Fruit fly (Drosophila melanogaster) Kc167 (cell line): ENCODE data around the gene CG6345.

Experiments used
- Myc ChIP-seq: fragments of >200 bp; optimal IDR thresholded peaks from 2 replicates; lab custom pipeline; 2017; ENCODE audit warnings: missing external identifiers
- Sin3A ChIP-seq: fragments of >200 bp; optimal IDR thresholded peaks from 2 replicates; lab custom pipeline; 2018; ENCODE audit warnings: missing external identifiers
- h ChIP-seq: fragments of >200 bp; optimal IDR thresholded peaks from 3 replicates; lab custom pipeline; 2018; ENCODE audit warnings: missing external identifiers
- insv ChIP-seq: fragments of >200 bp; optimal IDR thresholded peaks from 3 replicates; lab custom pipeline; 2018; ENCODE audit warnings: missing external identifiers
- psq ChIP-seq: fragments of >200 bp; optimal IDR thresholded peaks from 2 replicates; lab custom pipeline; 2017; ENCODE audit warnings: missing external identifiers
- ttk ChIP-seq: sonication (Bioruptor generic); optimal IDR thresholded peaks from 2 replicates; lab custom pipeline; 2017; ENCODE audit warnings: missing external identifiers

CG6345 gene

dm6 chr3R:10415923-10416322, at the start of gene CG6345:
CG6345 (minus strand) TSS chr3R:10416046.
- no peak for TF ChIP-seq psq (lab: Kevin White, UChicago)
- peak; percentile 97 for TF ChIP-seq h

- no peak for TF ChIP-seq insv
- TF ChIP-seq Myc, result no peak
- TF ChIP-seq psq (lab: Kevin White, UChicago), result no peak
- TF ChIP-seq h, result no peak
- TF ChIP-seq Sin3A (lab: Kevin White, UChicago), result no peak
- no peak for TF ChIP-seq ttk (lab: Kevin White, UChicago)
These were observed 47.7 kb upstream of the CG6345 start for dm6 chr3R:10463548-10463947.

dm6 chr3R:10454909-10455308, 39.1 kb upstream of the CG6345 start:
- no peak for TF ChIP-seq Myc
- TF ChIP-seq insv, result no peak
- no peak for TF ChIP-seq h
- TF ChIP-seq psq (lab: Kevin White, UChicago), result no peak
- no peak for TF ChIP-seq ttk (lab: Kevin White, UChicago)
- no peak for TF ChIP-seq Sin3A (lab: Kevin White, UChicago)

dm6 chr3R:10448957-10449356, 33.1 kb upstream of the CG6345 start:
- no peak for TF ChIP-seq psq (lab: Kevin White, UChicago)
- no peak for TF ChIP-seq Sin3A (lab: Kevin White, UChicago)
- no peak for TF ChIP-seq insv
- no peak for TF ChIP-seq h
- no peak for TF ChIP-seq Myc

- TF ChIP-seq insv (no peak), Sin3A (lab: Kevin White, UChicago) (no peak), h (no peak)
These were observed 21.1 kb upstream of the CG6345 start for dm6 chr3R:10436989-10437388.

- no peak for TF ChIP-seq insv
- TF ChIP-seq psq (lab: Kevin White, UChicago), result no peak
- no peak for TF ChIP-seq Myc
- TF ChIP-seq h, result no peak
- no peak for TF ChIP-seq Sin3A (lab: Kevin White, UChicago)
- TF ChIP-seq ttk (lab: Kevin White, UChicago), result no peak
These were observed 18.6 kb upstream of the CG6345 start, which contains the start of gene Cyp12e1 for dm6 chr3R:10434489-10434888. Cyp12e1 (plus strand) TSS chr3R:10434789.

dm6 chr3R:10433408-10433980, 17.6 kb upstream of the CG6345 start:
- TF ChIP-seq psq (lab: Kevin White, UChicago), result no peak
- no peak for TF ChIP-seq h
- no peak for TF ChIP-seq insv
- TF ChIP-seq Sin3A (lab: Kevin White, UChicago), result no peak

dm6 chr3R:10431089-10431488, 15.2 kb upstream of the CG6345 start:
- TF ChIP-seq Sin3A (lab: Kevin White, UChicago) (no peak), ttk (lab: Kevin White, UChicago) (no peak), Myc (no peak), h (no peak), psq (lab: Kevin White, UChicago) (no peak), insv (no peak)

- TF ChIP-seq h (no peak), Myc (no peak), ttk (lab: Kevin White, UChicago) (no peak), Sin3A (lab: Kevin White, UChicago) (no peak)
These were observed 12.5 kb upstream of the CG6345 start, which contains the start of gene CG46270 for dm6 chr3R:10428324-10428723. CG46270 (minus strand) TSS chr3R:10428424.

dm6 chr3R:10421167-10421566, 5.3 kb upstream of the CG6345 start:
- no peak for TF ChIP-seq Myc
- no peak for TF ChIP-seq insv
- TF ChIP-seq psq (lab: Kevin White, UChicago), result no peak
- no peak for TF ChIP-seq h
- TF ChIP-seq ttk (lab: Kevin White, UChicago), result no peak
- TF ChIP-seq Sin3A (lab: Kevin White, UChicago), result no peak

- TF ChIP-seq h (no peak), insv (no peak), Sin3A (lab: Kevin White, UChicago) (no peak), psq (lab: Kevin White, UChicago) (no peak), ttk (lab: Kevin White, UChicago) (no peak), Myc (no peak)
These were observed 3.0 kb downstream of the CG6345 start, which contains the start of the genes Irp-1B and Rrp46 for dm6 chr3R:10412550-10413459. Irp-1B (minus strand) TSS chr3R:10412869. Rrp46 (plus strand) TSS chr3R:10413301.

dm6 chr3R:10411752-10412549, 3.9 kb downstream of the CG6345 start:
- TF ChIP-seq insv (no peak), ttk (lab: Kevin White, UChicago) (no peak), Sin3A (lab: Kevin White, UChicago) (no peak), psq (lab: Kevin White, UChicago) (no peak)
